Fruit fly (Drosophila melanogaster): Measurements from ENCODE around the gene CG32640.
A peak's percentile ranks its signal among the peaks of the same experiment; 100 is the strongest.

DNA sequence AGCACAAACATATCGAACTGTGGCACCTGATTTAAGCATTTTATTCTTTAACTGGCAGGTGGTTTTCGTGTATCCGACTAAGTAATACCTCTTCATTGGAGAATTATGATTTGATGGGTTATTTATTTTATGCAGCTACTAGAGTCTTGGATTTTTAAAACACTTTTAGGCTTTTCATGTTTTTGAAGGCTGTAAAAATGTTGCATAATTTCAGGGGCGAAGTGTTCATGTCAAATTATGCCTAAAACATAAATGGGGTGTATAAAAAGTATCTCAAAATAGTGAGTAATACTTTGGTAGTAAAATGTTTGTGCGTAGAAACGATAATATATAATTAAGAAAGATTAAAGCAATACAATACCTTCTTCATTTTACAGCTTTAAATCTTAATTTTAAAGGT is 43.0 kb upstream of the CG32640 start:
- TF ChIP-seq CG8478 (optimal IDR thresholded peaks at IDR 0.05) (no peak), CTCF (optimal IDR thresholded peaks at IDR 0.05) (peak in 1 of 2 experiments; percentile 6)
